Fruit fly (Drosophila melanogaster) whole organism, embryonic: ENCODE measurements around the gene CG10254.
A peak's percentile ranks its signal among the peaks of the same experiment; 100 is the strongest.

Source experiments
- Adf1 ChIP-seq: fragments of 200-800 bp; sonication (Bioruptor generic); IDR thresholded peaks from 2 replicates; pipeline ENCODE4 v1.3.6; 2022; ENCODE audit warnings: missing biosample characterization, missing genetic modification characterization
- Bgb ChIP-seq: fragments of 200-800 bp; sonication (Bioruptor generic); IDR thresholded peaks from 2 replicates; pipeline ENCODE4 v1.3.6; 2022; ENCODE audit warnings: missing biosample characterization, missing genetic modification characterization; ENCODE audit not compliant: partially characterized antibody
- BtbVII ChIP-seq: fragments of 200-800 bp; sonication (Bioruptor generic); optimal IDR thresholded peaks from 3 replicates; lab custom pipeline; 2017; ENCODE audit warnings: missing biosample characterization, mild to moderate bottlenecking, missing genetic modification characterization
- CG10147 ChIP-seq: fragments of 200-800 bp; sonication (Bioruptor generic); optimal IDR thresholded peaks from 2 replicates; lab custom pipeline; 2019; ENCODE audit warnings: missing biosample characterization, mild to moderate bottlenecking, missing genetic modification characterization, moderate library complexity
- CG10209 ChIP-seq: fragments of 200-800 bp; sonication (Bioruptor generic); optimal IDR thresholded peaks from 3 replicates; lab custom pipeline; 2017; ENCODE audit warnings: missing biosample characterization, mild to moderate bottlenecking, missing genetic modification characterization, missing genetic modification reagents
- CG10462 ChIP-seq: fragments of 200-800 bp; sonication (Bioruptor generic); optimal IDR thresholded peaks from 2 replicates; lab custom pipeline; 2016; ENCODE audit warnings: missing biosample characterization, missing genetic modification characterization
- CG11247 ChIP-seq: fragments of 200-800 bp; sonication (Bioruptor generic); IDR thresholded peaks from 2 replicates; pipeline ENCODE4 v1.3.6; 2022; ENCODE audit warnings: missing biosample characterization, missing genetic modification characterization
- CG12104 ChIP-seq: fragments of 200-800 bp; sonication (Bioruptor generic); optimal IDR thresholded peaks from 3 replicates; lab custom pipeline; 2016; ENCODE audit warnings: missing biosample characterization, missing genetic modification characterization
- CG13296 ChIP-seq: fragments of 200-800 bp; sonication (Bioruptor generic); optimal IDR thresholded peaks from 3 replicates; lab custom pipeline; 2018; ENCODE audit warnings: missing biosample characterization, mild to moderate bottlenecking, missing genetic modification characterization
- CG15601 ChIP-seq: fragments of 200-800 bp; sonication (Bioruptor generic); optimal IDR thresholded peaks from 3 replicates; lab custom pipeline; 2019; ENCODE audit warnings: missing biosample characterization, mild to moderate bottlenecking, missing genetic modification characterization, moderate library complexity
- CG17361 ChIP-seq: fragments of 200-800 bp; sonication (Bioruptor generic); IDR thresholded peaks from 3 replicates; pipeline ENCODE4 v1.3.6; 2022; ENCODE audit warnings: missing biosample characterization, missing genetic modification characterization
- CG18011 ChIP-seq: fragments of 200-800 bp; sonication (Bioruptor generic); optimal IDR thresholded peaks from 2 replicates; lab custom pipeline; 2017; ENCODE audit warnings: missing biosample characterization, missing genetic modification characterization, mild to moderate bottlenecking, moderate library complexity, missing genotype
- CG2129 ChIP-seq: fragments of 200-800 bp; sonication (Bioruptor generic); IDR thresholded peaks from 2 replicates; pipeline ENCODE4 v1.3.6; 2022; ENCODE audit warnings: missing biosample characterization, missing genetic modification characterization; ENCODE audit not compliant: partially characterized antibody
- CG2678 ChIP-seq: fragments of 200-800 bp; sonication (Bioruptor generic); optimal IDR thresholded peaks from 3 replicates; lab custom pipeline; 2019; ENCODE audit warnings: missing biosample characterization, mild to moderate bottlenecking, missing genetic modification characterization, moderate library complexity
- CG30403 ChIP-seq: fragments of 200-800 bp; sonication (Bioruptor generic); optimal IDR thresholded peaks from 3 replicates; lab custom pipeline; 2016; ENCODE audit warnings: missing biosample characterization, missing genetic modification characterization
- CG3281 ChIP-seq: fragments of 200-800 bp; sonication (Bioruptor generic); optimal IDR thresholded peaks from 3 replicates; lab custom pipeline; 2017; ENCODE audit warnings: missing biosample characterization, mild to moderate bottlenecking, missing genetic modification characterization
- CG3407 ChIP-seq: fragments of 200-800 bp; sonication (Bioruptor generic); optimal IDR thresholded peaks from 2 replicates; lab custom pipeline; 2018; ENCODE audit warnings: missing biosample characterization, mild to moderate bottlenecking, missing genetic modification characterization
- CG34376 ChIP-seq: fragments of 200-800 bp; sonication (Bioruptor generic); optimal IDR thresholded peaks from 2 replicates; lab custom pipeline; 2018; ENCODE audit warnings: missing biosample characterization, mild to moderate bottlenecking, missing genetic modification characterization
- CG3847 ChIP-seq: fragments of 200-800 bp; sonication (Bioruptor generic); IDR thresholded peaks from 2 replicates; pipeline ENCODE4 v1.3.6; 2022; ENCODE audit warnings: missing biosample characterization, missing genetic modification characterization
- CG5180 ChIP-seq: fragments of 200-800 bp; sonication (Bioruptor generic); optimal IDR thresholded peaks from 3 replicates; lab custom pipeline; 2017; ENCODE audit warnings: missing biosample characterization, missing genetic modification characterization, mild to moderate bottlenecking, moderate library complexity, missing genetic modification reagents
- CG9215 ChIP-seq: fragments of 200-800 bp; sonication (Bioruptor generic); IDR thresholded peaks from 2 replicates; pipeline ENCODE4 v1.3.6; 2022; ENCODE audit warnings: missing biosample characterization, missing genetic modification characterization
- CoRest ChIP-seq: fragments of 200-800 bp; sonication (Bioruptor generic); optimal IDR thresholded peaks from 3 replicates; lab custom pipeline; 2018; ENCODE audit warnings: missing biosample characterization, mild to moderate bottlenecking, missing genetic modification characterization, moderate library complexity
- Ets97D ChIP-seq: fragments of 200-800 bp; sonication (Bioruptor generic); optimal IDR thresholded peaks from 3 replicates; lab custom pipeline; 2016; ENCODE audit warnings: missing biosample characterization, missing genetic modification characterization
- Hmr ChIP-seq: fragments of 200-800 bp; sonication (Bioruptor generic); optimal IDR thresholded peaks from 3 replicates; lab custom pipeline; 2017; ENCODE audit warnings: mild to moderate bottlenecking, missing biosample characterization, missing genetic modification reagents, missing genetic modification characterization
- Hr51 ChIP-seq, 2 experiments: fragments of 200-800 bp; sonication (Bioruptor generic); optimal IDR thresholded peaks; 2 replicates in 1 of 2; 3 replicates in 1 of 2; lab custom pipeline; 2016 to 2018; ENCODE audit warnings: missing biosample characterization in 2 of 2, missing genetic modification characterization in 2 of 2, mild to moderate bottlenecking in 1 of 2, moderate library complexity in 1 of 2
- Rx ChIP-seq: fragments of 200-800 bp; sonication (Bioruptor generic); IDR thresholded peaks from 2 replicates; pipeline ENCODE4 v1.3.6; 2022; ENCODE audit warnings: missing biosample characterization, missing genetic modification characterization
- ab ChIP-seq: fragments of 200-800 bp; sonication (Bioruptor generic); optimal IDR thresholded peaks from 2 replicates; lab custom pipeline; 2016; ENCODE audit warnings: missing biosample characterization, missing genetic modification characterization
- chn ChIP-seq: fragments of 200-800 bp; sonication (Bioruptor generic); optimal IDR thresholded peaks from 2 replicates; lab custom pipeline; 2016; ENCODE audit warnings: missing biosample characterization, missing genetic modification characterization
- crol ChIP-seq: fragments of 200-800 bp; sonication (Bioruptor generic); IDR thresholded peaks from 2 replicates; pipeline ENCODE4 v1.3.6; 2022; ENCODE audit warnings: missing biosample characterization, missing genetic modification characterization
- danr ChIP-seq: fragments of 200-800 bp; sonication (Bioruptor generic); IDR thresholded peaks from 2 replicates; pipeline ENCODE4 v1.3.6; 2022; ENCODE audit warnings: missing biosample characterization, missing genetic modification characterization
- disco-r ChIP-seq: fragments of 200-800 bp; sonication (Bioruptor generic); optimal IDR thresholded peaks from 2 replicates; lab custom pipeline; 2016; ENCODE audit warnings: missing biosample characterization, missing genetic modification characterization
- dm ChIP-seq: fragments of 200-800 bp; sonication (Bioruptor generic); optimal IDR thresholded peaks from 3 replicates; lab custom pipeline; 2016; ENCODE audit warnings: missing biosample characterization, missing genetic modification characterization
- dmrt99B ChIP-seq: fragments of 200-800 bp; sonication (Bioruptor generic); optimal IDR thresholded peaks from 2 replicates; lab custom pipeline; 2018; ENCODE audit warnings: missing biosample characterization, mild to moderate bottlenecking, missing genetic modification characterization, moderate library complexity
- esg ChIP-seq: fragments of 200-800 bp; sonication (Bioruptor generic); conservative IDR thresholded peaks from 2 replicates; pipeline ENCODE4 v1.3.6; 2022; ENCODE audit warnings: missing biosample characterization, missing genetic modification characterization
- eve ChIP-seq, 2 experiments: fragments of >200 bp; optimal IDR thresholded peaks; 2 replicates each; lab custom pipeline; 2017; ENCODE audit warnings: missing biosample characterization in 2 of 2, missing genetic modification characterization in 2 of 2
- fd3F ChIP-seq: fragments of 200-800 bp; sonication (Bioruptor generic); optimal IDR thresholded peaks from 2 replicates; lab custom pipeline; 2018; ENCODE audit warnings: missing biosample characterization, mild to moderate bottlenecking, missing genetic modification characterization, moderate library complexity
- fd96Cb ChIP-seq: fragments of 200-800 bp; sonication (Bioruptor generic); optimal IDR thresholded peaks from 2 replicates; lab custom pipeline; 2018; ENCODE audit warnings: missing biosample characterization, mild to moderate bottlenecking, missing genetic modification characterization, moderate library complexity
- gsb ChIP-seq: fragments of 200-800 bp; sonication (Bioruptor generic); IDR thresholded peaks from 2 replicates; pipeline ENCODE4 v1.3.6; 2022; ENCODE audit warnings: missing biosample characterization, missing genetic modification characterization
- hb ChIP-seq: fragments of 200-800 bp; sonication (Bioruptor generic); IDR thresholded peaks from 3 replicates; pipeline ENCODE4 v1.3.6; 2022; ENCODE audit warnings: missing biosample characterization, missing genetic modification characterization; ENCODE audit not compliant: partially characterized antibody
- jing ChIP-seq: fragments of 200-800 bp; sonication (Bioruptor generic); optimal IDR thresholded peaks from 2 replicates; lab custom pipeline; 2018; ENCODE audit warnings: missing biosample characterization, mild to moderate bottlenecking, missing genetic modification characterization
- jumu ChIP-seq: fragments of 200-800 bp; sonication (Bioruptor generic); optimal IDR thresholded peaks from 3 replicates; lab custom pipeline; 2016; ENCODE audit warnings: missing biosample characterization, missing genetic modification characterization
- lilli ChIP-seq: fragments of 200-800 bp; sonication (Bioruptor generic); optimal IDR thresholded peaks from 3 replicates; lab custom pipeline; 2016; ENCODE audit warnings: missing biosample characterization, missing genetic modification characterization
- p53 ChIP-seq: fragments of 200-800 bp; sonication (Bioruptor generic); optimal IDR thresholded peaks from 2 replicates; lab custom pipeline; 2016; ENCODE audit warnings: missing biosample characterization, missing genetic modification characterization
- pfk ChIP-seq: fragments of 200-800 bp; sonication (Bioruptor generic); optimal IDR thresholded peaks from 2 replicates; lab custom pipeline; 2018; ENCODE audit warnings: missing biosample characterization, mild to moderate bottlenecking, missing genetic modification characterization, moderate library complexity
- prd ChIP-seq, 3 experiments: fragments of >200 bp in 2 of 3; fragments of 200-800 bp in 1 of 3; sonication (Bioruptor generic) in 1 of 3; optimal IDR thresholded peaks in 2 of 3; IDR thresholded peaks in 1 of 3; 2 replicates in 2 of 3; 3 replicates in 1 of 3; pipeline versions ENCODE4 v1.3.6 to Lab custom; 2017 to 2022; ENCODE audit warnings: missing biosample characterization in 1 of 3, missing genetic modification characterization in 1 of 3
- pros ChIP-seq: fragments of 200-800 bp; sonication (Bioruptor generic); optimal IDR thresholded peaks from 3 replicates; lab custom pipeline; 2019; ENCODE audit warnings: missing biosample characterization, mild to moderate bottlenecking, missing genetic modification characterization, moderate library complexity
- sd ChIP-seq: fragments of 200-800 bp; sonication (Bioruptor generic); optimal IDR thresholded peaks from 3 replicates; lab custom pipeline; 2018; ENCODE audit warnings: missing biosample characterization, mild to moderate bottlenecking, missing genetic modification characterization, moderate library complexity
- tgo ChIP-seq: fragments of 200-800 bp; sonication (Bioruptor generic); IDR thresholded peaks from 3 replicates; pipeline ENCODE4 v1.3.6; 2022; ENCODE audit warnings: missing biosample characterization, missing genetic modification characterization
- zen ChIP-seq: fragments of 200-800 bp; sonication (Bioruptor generic); optimal IDR thresholded peaks from 3 replicates; lab custom pipeline; 2018; ENCODE audit warnings: missing biosample characterization, mild to moderate bottlenecking, missing genetic modification characterization, moderate library complexity
- zfh1 ChIP-seq: fragments of 200-800 bp; sonication (Bioruptor generic); IDR thresholded peaks from 3 replicates; pipeline ENCODE4 v1.3.6; 2022; ENCODE audit warnings: missing biosample characterization, missing genetic modification characterization

Gene CG10254

dm6 chr3R:23667451-23667850 lies 27.3 kb downstream of the CG10254 start (continued):
- no peak for TF ChIP-seq fd96Cb (tag; lab: Kevin White, UChicago)
- TF ChIP-seq Rx (GFP tag; lab: Robert Waterston, UW) = no peak
- TF ChIP-seq CoRest (tag; lab: Kevin White, UChicago) = peak; percentile 6
- TF ChIP-seq CG10462 (GFP tag; lab: Kevin White, UChicago) = no peak
- TF ChIP-seq CG2129 = no peak
- TF ChIP-seq prd (optimal IDR thresholded peaks at IDR 0.05; lab: Kevin White, UChicago) = no peak
- 0 out of 3 replicates have a peak, but pooled peaks have one; percentile 5 for TF ChIP-seq prd (GFP tag; IDR thresholded peaks at IDR 0.05; lab: Robert Waterston, UW)
- TF ChIP-seq eve (GFP tag; optimal IDR thresholded peaks at IDR 0.05; lab: Kevin White, UChicago) = no peak
- TF ChIP-seq p53 (GFP tag; lab: Kevin White, UChicago) = no peak
- peak; percentile 38 for TF ChIP-seq lilli (GFP tag; lab: Kevin White, UChicago)
- TF ChIP-seq esg = no peak
- TF ChIP-seq chn = no peak
- TF ChIP-seq CG9215 (GFP tag; lab: Robert Waterston, UW) = no peak
- no peak for TF ChIP-seq CG10147
- TF ChIP-seq sd (tag; lab: Kevin White, UChicago) = no peak
- TF ChIP-seq hb (GFP tag; lab: Robert Waterston, UW) = no peak
- TF ChIP-seq pfk = no peak
- no peak for TF ChIP-seq crol (GFP tag; lab: Robert Waterston, UW)
- TF ChIP-seq gsb = no peak
- TF ChIP-seq CG11247 (GFP tag; lab: Robert Waterston, UW) = no peak
- no peak for TF ChIP-seq CG15601
- no peak for TF ChIP-seq zfh1
- no peak for TF ChIP-seq dmrt99B
- no peak for TF ChIP-seq pros
- no peak for TF ChIP-seq CG3281
- TF ChIP-seq ab = no peak
- TF ChIP-seq CG18011 (GFP tag; lab: Kevin White, UChicago) = no peak
- TF ChIP-seq CG34376 (GFP tag; lab: Kevin White, UChicago) = no peak
- TF ChIP-seq CG10209 (GFP tag; lab: Kevin White, UChicago) = no peak
- no peak for TF ChIP-seq Bgb (GFP tag; lab: Robert Waterston, UW)
- peak; percentile 26 for TF ChIP-seq CG30403 (GFP tag; lab: Kevin White, UChicago)
- no peak for TF ChIP-seq tgo (GFP tag; lab: Robert Waterston, UW)
- no peak for TF ChIP-seq CG3407
- no peak for TF ChIP-seq dm (GFP tag; lab: Kevin White, UChicago)
- TF ChIP-seq BtbVII (GFP tag; lab: Kevin White, UChicago) = peak; percentile 31
- TF ChIP-seq Hmr (GFP tag; lab: Kevin White, UChicago) = peak; percentile 10
- no peak for TF ChIP-seq fd3F (GFP tag; lab: Kevin White, UChicago)
- TF ChIP-seq Hr51 (GFP tag; optimal IDR thresholded peaks at IDR 0.05; lab: Kevin White, UChicago) = no peak
- TF ChIP-seq zen = no peak
- no peak for TF ChIP-seq CG12104 (GFP tag; lab: Kevin White, UChicago)
- TF ChIP-seq danr = no peak
- TF ChIP-seq Adf1 = no peak
- TF ChIP-seq Ets97D (GFP tag; lab: Kevin White, UChicago) = no peak
- no peak for TF ChIP-seq CG5180 (GFP tag; lab: Kevin White, UChicago)
- peak; percentile 38 for TF ChIP-seq CG2678 (tag; lab: Kevin White, UChicago)
- TF ChIP-seq CG3847 = no peak
- TF ChIP-seq jumu (GFP tag; lab: Kevin White, UChicago) = no peak
- no peak for TF ChIP-seq CG13296
- TF ChIP-seq disco-r (GFP tag; lab: Kevin White, UChicago) = no peak
- no peak for TF ChIP-seq jing (GFP tag; lab: Kevin White, UChicago)
- TF ChIP-seq CG17361 (GFP tag; lab: Robert Waterston, UW) = peak; percentile 26; the same call in 1 of the 3 replicates
